Fruit fly (Drosophila melanogaster): ENCODE data around the gene CG7888.
A peak's percentile ranks its signal among the peaks of the same experiment; 100 is the strongest.

CG7888 gene

dm6 chr3L:11097982-11098663 is 44.3 kb downstream of the CG7888 start, which contains the start of the genes Irbp18 and APP-BP1 (continued):
- TF ChIP-seq CG18476 (GFP tag; optimal IDR thresholded peaks at IDR 0.05) (peak; percentile 96), CG4404 (GFP tag; IDR thresholded peaks at IDR 0.05) (peak; percentile 73), CG9817 (tag; optimal IDR thresholded peaks at IDR 0.05) (peak; percentile 84), Bdp1 (GFP tag; optimal IDR thresholded peaks at IDR 0.05) (peak; percentile 90), dpn (GFP tag; optimal IDR thresholded peaks at IDR 0.05) (peak; percentile 93 to 95), H2.0 (GFP tag; IDR thresholded peaks at IDR 0.05) (peak; percentile 76), nerfin-1 (tag; optimal IDR thresholded peaks at IDR 0.05) (peak; percentile 87), crol (GFP tag; IDR thresholded peaks at IDR 0.05) (peak; percentile 43; the same call in 1 of the 2 replicates), mam (GFP tag; optimal IDR thresholded peaks at IDR 0.05) (peak; percentile 96), scrt (GFP tag; optimal IDR thresholded peaks at IDR 0.05) (peak; percentile 91), CG15601 (tag; optimal IDR thresholded peaks at IDR 0.05) (peak; percentile 76), Six4 (GFP tag; optimal IDR thresholded peaks at IDR 0.05) (peak; percentile 94), ase (GFP tag; IDR thresholded peaks at IDR 0.05) (peak; percentile 79), Poxn (GFP tag; IDR thresholded peaks at IDR 0.05) (peak; percentile 50), Kr (GFP tag; optimal IDR thresholded peaks at IDR 0.05) (no peak), zen (tag; optimal IDR thresholded peaks at IDR 0.05) (peak; percentile 85), Dip3 (GFP tag; optimal IDR thresholded peaks at IDR 0.05) (peak; percentile 96), CG18262 (tag; optimal IDR thresholded peaks at IDR 0.05) (peak; percentile 93), CG7271 (tag; optimal IDR thresholded peaks at IDR 0.05) (peak; percentile 55), CG4617 (GFP tag; optimal IDR thresholded peaks at IDR 0.05; ENCODE audit: borderline replicate concordance) (peak; percentile 93), E2f1 (GFP tag; IDR thresholded peaks at IDR 0.05) (peak; percentile 90), CG3281 (GFP tag; optimal IDR thresholded peaks at IDR 0.05) (peak; percentile 95), Hand (GFP tag; optimal IDR thresholded peaks at IDR 0.05) (peak; percentile 84), fd96Cb (tag; optimal IDR thresholded peaks at IDR 0.05) (peak; percentile 89), CG17385 (GFP tag; optimal IDR thresholded peaks at IDR 0.05) (peak; percentile 91), CG4707 (GFP tag; optimal IDR thresholded peaks at IDR 0.05) (peak; percentile 63), pros (GFP tag; optimal IDR thresholded peaks at IDR 0.05) (no peak), CG10654 (GFP tag; optimal IDR thresholded peaks at IDR 0.05) (peak; percentile 93), CG11085 (GFP tag; IDR thresholded peaks at IDR 0.05) (peak; percentile 68; the same call in 1 of the 2 replicates), sens-2 (GFP tag; IDR thresholded peaks at IDR 0.05) (peak; percentile 72), sob (GFP tag; IDR thresholded peaks at IDR 0.05) (peak; percentile 92), gcm (GFP tag; optimal IDR thresholded peaks at IDR 0.05) (peak; percentile 89), mld (GFP tag; IDR thresholded peaks at IDR 0.05; ENCODE audit: partially characterized antibody) (no peak), Atf6 (GFP tag; IDR thresholded peaks at IDR 0.05) (peak; percentile 89), CG6654 (GFP tag; optimal IDR thresholded peaks at IDR 0.05) (peak; percentile 76), hb (GFP tag; IDR thresholded peaks at IDR 0.05; ENCODE audit: partially characterized antibody) (no peak), wdn (GFP tag; IDR thresholded peaks at IDR 0.05) (peak; percentile 87), schlank (tag; optimal IDR thresholded peaks at IDR 0.05) (peak; percentile 90), Neu2 (GFP tag; optimal IDR thresholded peaks at IDR 0.05; ENCODE audit: borderline replicate concordance) (peak; percentile 56), BEAF-32 (GFP tag; optimal IDR thresholded peaks at IDR 0.05) (peak; percentile 46), CG17359 (tag; optimal IDR thresholded peaks at IDR 0.05) (peak; percentile 93), NK7.1 (GFP tag; optimal IDR thresholded peaks at IDR 0.05) (peak; percentile 87), salm (tag; optimal IDR thresholded peaks at IDR 0.05) (peak; percentile 78), CG2678 (tag; optimal IDR thresholded peaks at IDR 0.05) (peak; percentile 95), jumu (GFP tag; optimal IDR thresholded peaks at IDR 0.05) (peak; percentile 92), CG13296 (GFP tag; optimal IDR thresholded peaks at IDR 0.05) (peak; percentile 90), wek (GFP tag; optimal IDR thresholded peaks at IDR 0.05) (peak; percentile 70), CG12744 (GFP tag; optimal IDR thresholded peaks at IDR 0.05) (peak; percentile 94), MESR4 (GFP tag; optimal IDR thresholded peaks at IDR 0.05) (peak; percentile 31)

All from whole organism, embryonic.